Worm (Caenorhabditis elegans) whole organism, early embryonic: Measurements from ENCODE around the gene ZK593.2.
"Not testable (repeated sequence)": the region's sequence is repeated elsewhere in the genome, so short reads cannot be mapped to it uniquely, and the experiment has no call there.

ENCODE experiments used
- B0310.2 ChIP-seq: sonication (generic microtip); optimal IDR thresholded peaks from 2 replicates; lab custom pipeline; 2016; ENCODE audit warnings: mild to moderate bottlenecking, missing genetic modification characterization, missing compliant biosample characterization
- F13C5.2 ChIP-seq: sonication (generic microtip); optimal IDR thresholded peaks from 2 replicates; lab custom pipeline; 2017; ENCODE audit warnings: mild to moderate bottlenecking, missing genetic modification characterization, inconsistent platforms, missing compliant biosample characterization
- aly-1 ChIP-seq: sonication (generic microtip); optimal IDR thresholded peaks from 2 replicates; lab custom pipeline; 2016; ENCODE audit warnings: missing genetic modification characterization, missing compliant biosample characterization
- ama-1 ChIP-seq: fragments of 150-350 bp; optimal IDR thresholded peaks from 2 replicates; lab custom pipeline; 2014
- ceh-13 ChIP-seq: fragments of 200-800 bp; sonication (Bioruptor generic); optimal IDR thresholded peaks from 2 replicates; lab custom pipeline; 2018; ENCODE audit warnings: mild to moderate bottlenecking, missing genetic modification characterization, missing compliant biosample characterization
- ceh-36 ChIP-seq: sonication (generic microtip); optimal IDR thresholded peaks from 2 replicates; lab custom pipeline; 2016; ENCODE audit warnings: missing genetic modification characterization, inconsistent platforms, missing compliant biosample characterization
- ets-7 ChIP-seq: sonication (generic microtip); optimal IDR thresholded peaks from 2 replicates; lab custom pipeline; 2016; ENCODE audit warnings: missing genotype, missing genetic modification characterization, missing compliant biosample characterization
- flt-1 ChIP-seq: fragments of 200-800 bp; sonication (Bioruptor generic); IDR thresholded peaks from 2 replicates; pipeline ENCODE4 v1.3.6; 2022; ENCODE audit warnings: missing genetic modification characterization, missing compliant biosample characterization
- hmbx-1 ChIP-seq: sonication (generic microtip); optimal IDR thresholded peaks from 2 replicates; lab custom pipeline; 2016; ENCODE audit warnings: mild to moderate bottlenecking, missing genetic modification characterization, missing compliant biosample characterization
- hmg-4 ChIP-seq: fragments of 200-800 bp; sonication (Bioruptor generic); optimal IDR thresholded peaks from 2 replicates; lab custom pipeline; 2018; ENCODE audit warnings: mild to moderate bottlenecking, missing genetic modification characterization, missing compliant biosample characterization
- hnd-1 ChIP-seq: sonication (generic microtip); optimal IDR thresholded peaks from 2 replicates; lab custom pipeline; 2016; ENCODE audit warnings: missing genetic modification characterization, missing compliant biosample characterization
- pes-1 ChIP-seq: fragments of 200-800 bp; sonication (Bioruptor generic); IDR thresholded peaks from 2 replicates; pipeline ENCODE4 v1.3.6; 2022; ENCODE audit warnings: missing genetic modification reagents, missing genetic modification characterization, missing compliant biosample characterization
- scrt-1 ChIP-seq: fragments of 200-800 bp; sonication (Bioruptor generic); IDR thresholded peaks from 2 replicates; pipeline ENCODE4 v1.3.6; 2022; ENCODE audit warnings: missing genetic modification characterization, missing compliant biosample characterization
- sea-1 ChIP-seq: fragments of 200-800 bp; sonication (Bioruptor generic); conservative IDR thresholded peaks from 2 replicates; pipeline ENCODE4 v1.3.6; 2022; ENCODE audit warnings: missing genetic modification characterization, missing compliant biosample characterization
- tbx-11 ChIP-seq: fragments of 200-800 bp; sonication (Bioruptor generic); IDR thresholded peaks from 2 replicates; pipeline ENCODE4 v1.3.6; 2022; ENCODE audit warnings: missing genetic modification characterization, missing compliant biosample characterization
- tbx-37 ChIP-seq: fragments of 200-800 bp; sonication (Bioruptor generic); conservative IDR thresholded peaks from 2 replicates; pipeline ENCODE4 v1.3.6; 2022; ENCODE audit warnings: missing genetic modification reagents, missing genetic modification characterization, missing compliant biosample characterization
- tra-4 ChIP-seq: sonication (generic microtip); optimal IDR thresholded peaks from 2 replicates; lab custom pipeline; 2017; ENCODE audit warnings: missing genetic modification characterization, missing compliant biosample characterization

The ZK593.2 gene

ce11 chrIV:10950363-10951214 lies 37.4 kb downstream of the ZK593.2 start:
- TF ChIP-seq hmg-4 (GFP tag; lab: Kevin White, UChicago) (no peak), ama-1 (lab: Kevin White, UChicago) (no peak), B0310.2 (no peak), F13C5.2 (no peak), scrt-1 (GFP tag; lab: Robert Waterston, UW) (no peak), hnd-1 (no peak), tra-4 (tag; lab: Kevin White, UChicago) (no peak), hmbx-1 (tag; lab: Kevin White, UChicago) (no peak), aly-1 (tag; lab: Kevin White, UChicago) (no peak), tbx-37 (GFP tag; lab: Robert Waterston, UW) (no peak), ceh-13 (GFP tag; lab: Kevin White, UChicago) (no peak), flt-1 (GFP tag; lab: Robert Waterston, UW) (no peak), pes-1 (GFP tag; lab: Robert Waterston, UW) (no peak), ceh-36 (tag; lab: Kevin White, UChicago) (no peak), sea-1 (GFP tag; lab: Robert Waterston, UW) (no peak), ets-7 (no peak)

- no peak for TF ChIP-seq ets-7
- TF ChIP-seq tbx-37 (GFP tag; lab: Robert Waterston, UW) = no peak
- no peak for TF ChIP-seq hnd-1
- no peak for TF ChIP-seq hmbx-1 (tag; lab: Kevin White, UChicago)
- TF ChIP-seq flt-1 (GFP tag; lab: Robert Waterston, UW) = no peak
- TF ChIP-seq tra-4 (tag; lab: Kevin White, UChicago) = no peak
- no peak for TF ChIP-seq sea-1 (GFP tag; lab: Robert Waterston, UW)
- no peak for TF ChIP-seq pes-1 (GFP tag; lab: Robert Waterston, UW)
- no peak for TF ChIP-seq ama-1 (lab: Kevin White, UChicago)
Observed at ce11 chrIV:10951997-10952396, 38.8 kb downstream of the ZK593.2 start, which contains the start of gene Y69E1A.3. TSS of gene Y69E1A.3 (plus strand) at chrIV:10952297.

- TF ChIP-seq flt-1 (GFP tag; lab: Robert Waterston, UW); scrt-1 (GFP tag; lab: Robert Waterston, UW); hmg-4 (GFP tag; lab: Kevin White, UChicago): not testable (repeated sequence)
Observed at ce11 chrIV:10954955-10955354, 41.8 kb downstream of the ZK593.2 start, which contains the start of gene Y69E1A.4. TSS of gene Y69E1A.4 (plus strand) at chrIV:10955255.

ce11 chrIV:10957583-10958229 lies 44.5 kb downstream of the ZK593.2 start, which contains the start of gene Y69E1A.5:
TSS of gene Y69E1A.5 (minus strand) at chrIV:10957655.
- TF ChIP-seq aly-1 (tag; lab: Kevin White, UChicago) (no peak), sea-1 (GFP tag; lab: Robert Waterston, UW) (no peak), B0310.2 (no peak), F13C5.2 (no peak), tbx-11 (GFP tag; lab: Robert Waterston, UW) (no peak), ets-7 (no peak), tbx-37 (GFP tag; lab: Robert Waterston, UW) (no peak), pes-1 (GFP tag; lab: Robert Waterston, UW) (no peak), ama-1 (lab: Kevin White, UChicago) (no peak), flt-1 (GFP tag; lab: Robert Waterston, UW) (no peak), hmbx-1 (tag; lab: Kevin White, UChicago) (no peak), scrt-1 (GFP tag; lab: Robert Waterston, UW) (no peak)

ce11 chrIV:10958230-10958588 lies 45.0 kb downstream of the ZK593.2 start, which contains the start of gene sri-19:
TSS of gene sri-19 (plus strand) at chrIV:10958372.
- TF ChIP-seq ets-7 (no peak), F13C5.2 (no peak), sea-1 (GFP tag; lab: Robert Waterston, UW) (no peak), ceh-36 (tag; lab: Kevin White, UChicago) (no peak), hmg-4 (GFP tag; lab: Kevin White, UChicago) (no peak), aly-1 (tag; lab: Kevin White, UChicago) (no peak), ceh-13 (GFP tag; lab: Kevin White, UChicago) (no peak), scrt-1 (GFP tag; lab: Robert Waterston, UW) (no peak), tra-4 (tag; lab: Kevin White, UChicago) (no peak)
